Fruit fly (Drosophila melanogaster) whole organism, embryonic: ENCODE measurements around the gene Plzf.

ENCODE experiments used
- Abd-B ChIP-seq: fragments of 200-800 bp; sonication (Bioruptor generic); optimal IDR thresholded peaks from 2 replicates; lab custom pipeline; 2018; ENCODE audit warnings: missing biosample characterization, mild to moderate bottlenecking, missing genetic modification characterization, moderate library complexity
- Asciz ChIP-seq: fragments of 200-800 bp; sonication (Bioruptor generic); optimal IDR thresholded peaks from 2 replicates; lab custom pipeline; 2017; ENCODE audit warnings: missing biosample characterization, mild to moderate bottlenecking, missing genetic modification characterization, missing genetic modification reagents
- Atf3 ChIP-seq: fragments of 200-800 bp; sonication (Bioruptor generic); optimal IDR thresholded peaks from 3 replicates; lab custom pipeline; 2016; ENCODE audit warnings: missing biosample characterization, missing genetic modification characterization
- Atf6 ChIP-seq: fragments of 200-800 bp; sonication (Bioruptor generic); IDR thresholded peaks from 2 replicates; pipeline ENCODE4 v1.3.6; 2022; ENCODE audit warnings: missing biosample characterization, missing genetic modification characterization
- Bgb ChIP-seq: fragments of 200-800 bp; sonication (Bioruptor generic); IDR thresholded peaks from 2 replicates; pipeline ENCODE4 v1.3.6; 2022; ENCODE audit warnings: missing biosample characterization, missing genetic modification characterization; ENCODE audit not compliant: partially characterized antibody
- CG10321 ChIP-seq: fragments of 200-800 bp; sonication (Bioruptor generic); IDR thresholded peaks from 2 replicates; pipeline ENCODE4 v1.3.6; 2022; ENCODE audit warnings: missing biosample characterization, missing genetic modification characterization
- CG12236 ChIP-seq: fragments of 200-800 bp; sonication (Bioruptor generic); optimal IDR thresholded peaks from 2 replicates; lab custom pipeline; 2016; ENCODE audit warnings: missing biosample characterization, missing genetic modification characterization
- CG13894 ChIP-seq: fragments of 200-800 bp; sonication (Bioruptor generic); optimal IDR thresholded peaks from 3 replicates; lab custom pipeline; 2018; ENCODE audit warnings: missing biosample characterization, mild to moderate bottlenecking, missing genetic modification characterization, moderate library complexity
- CG14014 ChIP-seq: fragments of 200-800 bp; sonication (Bioruptor generic); IDR thresholded peaks from 2 replicates; pipeline ENCODE4 v1.3.6; 2022; ENCODE audit warnings: missing biosample characterization, missing genetic modification characterization
- CG15011 ChIP-seq: fragments of 200-800 bp; sonication (Bioruptor generic); optimal IDR thresholded peaks from 3 replicates; lab custom pipeline; 2018; ENCODE audit warnings: missing biosample characterization, mild to moderate bottlenecking, missing genetic modification characterization
- CG15269 ChIP-seq: fragments of 200-800 bp; sonication (Bioruptor generic); optimal IDR thresholded peaks from 2 replicates; lab custom pipeline; 2018; ENCODE audit warnings: missing biosample characterization, mild to moderate bottlenecking, missing genetic modification characterization, moderate library complexity
- CG15479 ChIP-seq: fragments of 200-800 bp; sonication (Bioruptor generic); optimal IDR thresholded peaks from 3 replicates; lab custom pipeline; 2019; ENCODE audit warnings: missing biosample characterization, mild to moderate bottlenecking, missing genetic modification characterization, moderate library complexity
- CG17829 ChIP-seq: fragments of 200-800 bp; optimal IDR thresholded peaks from 2 replicates; lab custom pipeline; 2019; ENCODE audit warnings: missing biosample characterization, mild to moderate bottlenecking, missing genetic modification characterization, moderate library complexity
- CG1832 ChIP-seq: fragments of 200-800 bp; sonication (Bioruptor generic); optimal IDR thresholded peaks from 2 replicates; lab custom pipeline; 2017; ENCODE audit warnings: missing biosample characterization, mild to moderate bottlenecking, missing genetic modification characterization, inconsistent platforms
- CG31441 ChIP-seq: fragments of 200-800 bp; sonication (Bioruptor generic); IDR thresholded peaks from 2 replicates; pipeline ENCODE4 v1.3.6; 2022; ENCODE audit warnings: missing biosample characterization, missing genetic modification characterization
- CG3163 ChIP-seq: fragments of 200-800 bp; sonication (Bioruptor generic); optimal IDR thresholded peaks from 3 replicates; lab custom pipeline; 2016; ENCODE audit warnings: missing biosample characterization, missing genetic modification characterization
- CG4617 ChIP-seq: fragments of 200-800 bp; sonication (Bioruptor generic); optimal IDR thresholded peaks from 3 replicates; lab custom pipeline; 2016; ENCODE audit warnings: missing biosample characterization, missing genetic modification characterization, borderline replicate concordance
- CG7786 ChIP-seq: fragments of 200-800 bp; sonication (Bioruptor generic); optimal IDR thresholded peaks from 2 replicates; lab custom pipeline; 2016; ENCODE audit warnings: missing biosample characterization, missing genetic modification characterization
- CG7839 ChIP-seq: fragments of 200-800 bp; sonication (Bioruptor generic); optimal IDR thresholded peaks from 3 replicates; lab custom pipeline; 2018; ENCODE audit warnings: missing biosample characterization, mild to moderate bottlenecking, missing genetic modification characterization, moderate library complexity
- CG8478 ChIP-seq: fragments of >200 bp; optimal IDR thresholded peaks from 2 replicates; lab custom pipeline; 2018
- CTCF ChIP-seq: fragments of 200-800 bp; sonication (Bioruptor generic); optimal IDR thresholded peaks from 2 replicates; lab custom pipeline; 2017; ENCODE audit warnings: missing biosample characterization, mild to moderate bottlenecking, missing genetic modification characterization, moderate library complexity
- Camta ChIP-seq: fragments of 200-800 bp; sonication (Bioruptor generic); optimal IDR thresholded peaks from 2 replicates; lab custom pipeline; 2016; ENCODE audit warnings: missing biosample characterization, missing genetic modification characterization
- Deaf1 ChIP-seq: fragments of 200-800 bp; optimal IDR thresholded peaks from 3 replicates; lab custom pipeline; 2019; ENCODE audit warnings: missing biosample characterization, mild to moderate bottlenecking, missing genetic modification characterization, moderate library complexity
- Ets65A ChIP-seq: fragments of 200-800 bp; sonication (Bioruptor generic); peaks from one replicate; lab custom pipeline; 2016; ENCODE audit warnings: missing biosample characterization, missing genetic modification characterization
- Gsc ChIP-seq: fragments of 200-800 bp; sonication (Bioruptor generic); IDR thresholded peaks from 2 replicates; pipeline ENCODE4 v1.3.6; 2022; ENCODE audit warnings: missing biosample characterization, missing genetic modification characterization
- HmgD ChIP-seq: fragments of 200-800 bp; sonication (Bioruptor generic); optimal IDR thresholded peaks from 3 replicates; lab custom pipeline; 2016; ENCODE audit warnings: missing biosample characterization, missing genetic modification characterization
- Hr51 ChIP-seq, 2 experiments: fragments of 200-800 bp; sonication (Bioruptor generic); optimal IDR thresholded peaks; 2 replicates in 1 of 2; 3 replicates in 1 of 2; lab custom pipeline; 2016 to 2018; ENCODE audit warnings: missing biosample characterization in 2 of 2, missing genetic modification characterization in 2 of 2, mild to moderate bottlenecking in 1 of 2, moderate library complexity in 1 of 2
- Hsf ChIP-seq: fragments of 200-800 bp; sonication (Bioruptor generic); optimal IDR thresholded peaks from 3 replicates; lab custom pipeline; 2016; ENCODE audit warnings: missing biosample characterization, missing genetic modification characterization
- Lhr ChIP-seq: fragments of 200-800 bp; sonication (Bioruptor generic); optimal IDR thresholded peaks from 3 replicates; lab custom pipeline; 2017; ENCODE audit warnings: mild to moderate bottlenecking, missing biosample characterization, missing genetic modification reagents, missing genetic modification characterization
- Meics ChIP-seq: fragments of 200-800 bp; sonication (Bioruptor generic); optimal IDR thresholded peaks from 2 replicates; lab custom pipeline; 2017; ENCODE audit warnings: missing biosample characterization, mild to moderate bottlenecking, missing genetic modification characterization
- Nf-YB ChIP-seq: fragments of 200-800 bp; sonication (Bioruptor generic); optimal IDR thresholded peaks from 3 replicates; lab custom pipeline; 2019; ENCODE audit warnings: missing biosample characterization, mild to moderate bottlenecking, missing genetic modification characterization, moderate library complexity
- Nf-YC ChIP-seq: fragments of 200-800 bp; optimal IDR thresholded peaks from 3 replicates; lab custom pipeline; 2019; ENCODE audit warnings: missing biosample characterization, mild to moderate bottlenecking, missing genetic modification characterization, moderate library complexity
- Sin3A ChIP-seq: fragments of >200 bp; optimal IDR thresholded peaks from 2 replicates; lab custom pipeline; 2018
- Six4 ChIP-seq: fragments of 200-800 bp; sonication (Bioruptor generic); optimal IDR thresholded peaks from 2 replicates; lab custom pipeline; 2016; ENCODE audit warnings: missing biosample characterization, missing genetic modification characterization
- al ChIP-seq: fragments of 200-800 bp; sonication (Bioruptor generic); IDR thresholded peaks from 2 replicates; pipeline ENCODE4 v1.3.6; 2022; ENCODE audit warnings: missing biosample characterization, missing genetic modification characterization
- bcd ChIP-seq: fragments of 200-800 bp; sonication (Bioruptor generic); optimal IDR thresholded peaks from 2 replicates; lab custom pipeline; 2017; ENCODE audit warnings: missing biosample characterization, mild to moderate bottlenecking, missing genetic modification characterization
- grau ChIP-seq: fragments of 200-800 bp; optimal IDR thresholded peaks from 3 replicates; lab custom pipeline; 2019; ENCODE audit warnings: missing biosample characterization, mild to moderate bottlenecking, missing genetic modification characterization, moderate library complexity
- hb ChIP-seq: fragments of 200-800 bp; sonication (Bioruptor generic); IDR thresholded peaks from 3 replicates; pipeline ENCODE4 v1.3.6; 2022; ENCODE audit warnings: missing biosample characterization, missing genetic modification characterization; ENCODE audit not compliant: partially characterized antibody
- hkb ChIP-seq, 2 experiments: fragments of 200-800 bp in 1 of 2; fragments of >200 bp in 1 of 2; sonication (Bioruptor generic) in 1 of 2; IDR thresholded peaks in 1 of 2; optimal IDR thresholded peaks in 1 of 2; 2 replicates each; pipeline versions ENCODE4 v1.3.6 to Lab custom; 2017 to 2022; ENCODE audit warnings: missing biosample characterization in 1 of 2, missing genetic modification characterization in 1 of 2
- insv ChIP-seq, 2 experiments: fragments of 200-800 bp; sonication (Bioruptor generic); optimal IDR thresholded peaks; 3 replicates each; lab custom pipeline; 2016 to 2018; ENCODE audit warnings: missing biosample characterization in 2 of 2, missing genetic modification characterization in 2 of 2
- jing ChIP-seq: fragments of 200-800 bp; sonication (Bioruptor generic); optimal IDR thresholded peaks from 2 replicates; lab custom pipeline; 2018; ENCODE audit warnings: missing biosample characterization, mild to moderate bottlenecking, missing genetic modification characterization
- kay ChIP-seq: fragments of 200-800 bp; sonication (Bioruptor generic); optimal IDR thresholded peaks from 2 replicates; lab custom pipeline; 2016; ENCODE audit warnings: missing biosample characterization, missing genetic modification characterization
- nmo ChIP-seq: fragments of 200-800 bp; sonication (Bioruptor generic); optimal IDR thresholded peaks from 2 replicates; lab custom pipeline; 2018; ENCODE audit warnings: missing biosample characterization, mild to moderate bottlenecking, missing genetic modification characterization, moderate library complexity
- odd ChIP-seq: fragments of 200-800 bp; sonication (Bioruptor generic); optimal IDR thresholded peaks from 2 replicates; lab custom pipeline; 2017; ENCODE audit warnings: missing biosample characterization, mild to moderate bottlenecking, missing genetic modification characterization
- pan ChIP-seq, 4 experiments: fragments of >200 bp in 3 of 4; fragments of 200-800 bp in 1 of 4; sonication (Bioruptor generic) in 1 of 4; optimal IDR thresholded peaks in 3 of 4; IDR thresholded peaks in 1 of 4; 2 replicates each; pipeline versions ENCODE4 v1.3.6 to Lab custom; 2017 to 2022; ENCODE audit warnings: missing biosample characterization in 2 of 4, missing genetic modification characterization in 2 of 4, mixed read lengths in 1 of 4
- sim ChIP-seq: fragments of 200-800 bp; sonication (Bioruptor generic); IDR thresholded peaks from 2 replicates; pipeline ENCODE4 v1.3.6; 2022; ENCODE audit warnings: missing biosample characterization, missing genetic modification characterization
- sqz ChIP-seq: fragments of 200-800 bp; sonication (Bioruptor generic); optimal IDR thresholded peaks from 3 replicates; lab custom pipeline; 2018; ENCODE audit warnings: missing biosample characterization, mild to moderate bottlenecking, missing genetic modification characterization

Plzf gene

DNA sequence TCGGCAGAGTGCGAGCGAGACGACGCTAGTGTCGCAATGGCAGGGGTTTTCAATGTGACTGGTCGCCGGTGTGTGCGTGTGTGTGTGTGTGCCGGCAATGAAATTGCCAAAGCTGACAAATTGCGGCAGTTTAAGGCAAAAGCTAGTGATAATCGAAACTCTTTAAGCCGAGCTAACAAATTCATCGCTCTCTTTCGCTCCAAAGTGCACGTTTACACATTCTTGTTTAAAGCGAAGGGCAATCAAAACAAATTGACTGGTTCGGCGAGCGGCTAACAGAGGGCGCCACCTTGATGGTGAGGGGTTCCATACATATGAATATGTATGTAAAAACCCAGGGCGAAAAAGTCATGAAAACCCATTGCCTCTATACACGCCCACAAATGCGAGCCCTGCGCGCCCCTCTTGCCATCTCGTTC lies 44.9 kb downstream of the Plzf start (continued):
- TF ChIP-seq bcd (no peak), CG17829 (tag; lab: Kevin White, UChicago) (peak; percentile 38), odd (GFP tag; lab: Kevin White, UChicago) (no peak), HmgD (no peak), jing (GFP tag; lab: Kevin White, UChicago) (peak; percentile 48), pan (optimal IDR thresholded peaks at IDR 0.05; lab: Kevin White, UChicago) (no peak), pan (GFP tag; optimal IDR thresholded peaks at IDR 0.05 in 1 of 2, IDR thresholded peaks at IDR 0.05 in 1 of 2) (no peak), CG31441 (GFP tag; lab: Robert Waterston, UW) (no peak), Nf-YC (tag; lab: Kevin White, UChicago) (peak; percentile 97), Meics (GFP tag; lab: Kevin White, UChicago) (no peak), CG15479 (GFP tag; lab: Kevin White, UChicago) (peak; percentile 73), CG15269 (no peak), kay (no peak), CG7839 (no peak), Bgb (no peak), CG4617 (GFP tag; lab: Kevin White, UChicago) (no peak), CG12236 (GFP tag; lab: Kevin White, UChicago) (no peak), Six4 (GFP tag; lab: Kevin White, UChicago) (no peak), Abd-B (GFP tag; lab: Kevin White, UChicago) (peak; percentile 56), CG3163 (GFP tag; lab: Kevin White, UChicago) (peak; percentile 33), al (GFP tag; lab: Robert Waterston, UW) (no peak), grau (tag; lab: Kevin White, UChicago) (no peak), hkb (optimal IDR thresholded peaks at IDR 0.05; lab: Kevin White, UChicago) (peak; percentile 46), hkb (GFP tag; IDR thresholded peaks at IDR 0.05; lab: Robert Waterston, UW) (no peak), sqz (GFP tag; lab: Kevin White, UChicago) (no peak), Hsf (no peak), sim (no peak), hb (GFP tag; lab: Robert Waterston, UW) (no peak), Deaf1 (no peak), CG14014 (GFP tag; lab: Robert Waterston, UW) (no peak), Hr51 (GFP tag; optimal IDR thresholded peaks at IDR 0.05; lab: Kevin White, UChicago) (no peak), Asciz (no peak), CG10321 (GFP tag; lab: Robert Waterston, UW) (no peak), Ets65A (GFP tag; lab: Kevin White, UChicago) (peak; percentile 7), CG15011 (GFP tag; lab: Kevin White, UChicago) (no peak), CG8478 (lab: Kevin White, UChicago) (peak; percentile 62), Sin3A (lab: Kevin White, UChicago) (peak; percentile 25), CTCF (GFP tag; lab: Kevin White, UChicago) (peak; percentile 96), Gsc (GFP tag; lab: Robert Waterston, UW) (no peak), insv (GFP tag; optimal IDR thresholded peaks at IDR 0.05; lab: Kevin White, UChicago) (peak in 1 of 2 experiments; percentile 48), CG7786 (GFP tag; lab: Kevin White, UChicago) (no peak), Atf3 (GFP tag; lab: Kevin White, UChicago) (no peak), Atf6 (no peak), CG1832 (GFP tag; lab: Kevin White, UChicago) (peak; percentile 92), Camta (GFP tag; lab: Kevin White, UChicago) (no peak), CG13894 (tag; lab: Kevin White, UChicago) (no peak), nmo (GFP tag; lab: Kevin White, UChicago) (peak; percentile 13), Nf-YB (GFP tag; lab: Kevin White, UChicago) (peak; percentile 96), Lhr (GFP tag; lab: Kevin White, UChicago) (peak; percentile 57)
